Fruit fly (Drosophila melanogaster): ENCODE data around the gene CecC.

The CecC gene

DNA sequence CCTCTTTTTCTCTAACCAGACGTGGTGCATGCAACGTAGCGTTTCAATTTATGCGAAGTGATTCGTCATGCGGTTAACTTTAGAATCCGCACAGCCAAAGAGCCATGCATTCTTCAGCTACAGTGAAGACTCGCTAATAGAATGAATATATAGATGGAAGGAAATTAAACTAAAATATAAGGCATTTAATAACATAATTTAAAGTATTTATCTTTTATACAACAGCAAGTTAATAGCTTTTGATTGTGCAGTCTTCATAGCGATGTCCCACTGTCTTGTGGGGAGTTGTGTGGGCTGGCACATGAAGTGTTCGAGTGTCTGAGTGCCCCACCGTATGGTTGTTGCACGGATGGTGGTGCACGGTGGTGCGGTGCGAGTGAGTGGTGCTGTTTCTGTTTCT lies 49.1 kb downstream of the CecC start (continued):
- TF ChIP-seq CG3726 (GFP tag; IDR thresholded peaks at IDR 0.05) (0 out of 3 replicates have a peak, but pooled peaks have one; percentile 18), ssp (GFP tag; IDR thresholded peaks at IDR 0.05) (peak; percentile 38), CG4730 (GFP tag; IDR thresholded peaks at IDR 0.05) (peak; percentile 44; the same call in 1 of the 2 replicates), Ptx1 (GFP tag; IDR thresholded peaks at IDR 0.05) (peak; percentile 68), ap (GFP tag; IDR thresholded peaks at IDR 0.05) (0 out of 2 replicates have a peak, but pooled peaks have one; percentile 39), CG13287 (GFP tag; IDR thresholded peaks at IDR 0.05; ENCODE audit: partially characterized antibody) (no peak), Dip3 (GFP tag; optimal IDR thresholded peaks at IDR 0.05) (no peak), NfI (GFP tag; optimal IDR thresholded peaks at IDR 0.05) (peak; percentile 30), HLH3B (GFP tag; IDR thresholded peaks at IDR 0.05) (peak; percentile 72), CG10654 (GFP tag; optimal IDR thresholded peaks at IDR 0.05) (peak; percentile 14), sob (GFP tag; IDR thresholded peaks at IDR 0.05) (peak; percentile 70; the same call in 1 of the 2 replicates), hkb (optimal IDR thresholded peaks at IDR 0.05) (no peak), hkb (GFP tag; IDR thresholded peaks at IDR 0.05) (peak; percentile 47; the same call in 1 of the 2 replicates), CG10543 (GFP tag; optimal IDR thresholded peaks at IDR 0.05) (no peak), CG12769 (tag; optimal IDR thresholded peaks at IDR 0.05) (peak; percentile 56), CG30020 (tag; optimal IDR thresholded peaks at IDR 0.05) (no peak), fd3F (GFP tag; optimal IDR thresholded peaks at IDR 0.05) (no peak), cwo (GFP tag; optimal IDR thresholded peaks at IDR 0.05) (peak; percentile 3), Nf-YB (GFP tag; optimal IDR thresholded peaks at IDR 0.05) (peak; percentile 38), tap (tag; optimal IDR thresholded peaks at IDR 0.05) (peak; percentile 50), Chrac-16 (GFP tag; optimal IDR thresholded peaks at IDR 0.05) (peak; percentile 41), Drgx (GFP tag; IDR thresholded peaks at IDR 0.05) (peak; percentile 98), dmrt99B (tag; optimal IDR thresholded peaks at IDR 0.05) (peak; percentile 71), CG14667 (GFP tag; IDR thresholded peaks at IDR 0.05) (peak; percentile 62), CG13775 (GFP tag; optimal IDR thresholded peaks at IDR 0.05) (peak; percentile 6), vfl (GFP tag; optimal IDR thresholded peaks at IDR 0.05) (no peak), bbx (GFP tag; IDR thresholded peaks at IDR 0.05; ENCODE audit: partially characterized antibody) (no peak), CG10462 (GFP tag; optimal IDR thresholded peaks at IDR 0.05) (peak; percentile 30), pfk (GFP tag; optimal IDR thresholded peaks at IDR 0.05) (no peak), Hr3 (GFP tag; optimal IDR thresholded peaks at IDR 0.05) (peak; percentile 35), sima (GFP tag; optimal IDR thresholded peaks at IDR 0.05) (no peak), ase (GFP tag; IDR thresholded peaks at IDR 0.05) (peak; percentile 67; the same call in 2 of the 3 replicates), al (GFP tag; IDR thresholded peaks at IDR 0.05) (no peak), CG33557 (GFP tag; optimal IDR thresholded peaks at IDR 0.05) (peak; percentile 41), Optix (GFP tag; IDR thresholded peaks at IDR 0.05) (peak; percentile 71), gce (GFP tag; IDR thresholded peaks at IDR 0.05) (peak; percentile 44; the same call in 1 of the 3 replicates), otp (GFP tag; IDR thresholded peaks at IDR 0.05) (peak; percentile 67; the same call in 1 of the 3 replicates), chif (GFP tag; optimal IDR thresholded peaks at IDR 0.05) (peak in 1 of 2 experiments; percentile 50), z (GFP tag; IDR thresholded peaks at IDR 0.05) (no peak), CG32772 (GFP tag; IDR thresholded peaks at IDR 0.05) (peak; percentile 76), slbo (GFP tag; IDR thresholded peaks at IDR 0.05) (peak; percentile 49; the same call in 1 of the 2 replicates), CG14965 (GFP tag; optimal IDR thresholded peaks at IDR 0.05; ENCODE audit: borderline replicate concordance) (no peak), Kr (GFP tag; optimal IDR thresholded peaks at IDR 0.05) (no peak), CG8388 (GFP tag; optimal IDR thresholded peaks at IDR 0.05) (peak; percentile 65), Ets65A (GFP tag) (peak; percentile 88), Rx (GFP tag; IDR thresholded peaks at IDR 0.05) (peak; percentile 66), CG11247 (GFP tag; IDR thresholded peaks at IDR 0.05) (peak; percentile 56), Six4 (GFP tag; optimal IDR thresholded peaks at IDR 0.05) (peak; percentile 55), sisA (GFP tag; IDR thresholded peaks at IDR 0.05) (peak; percentile 79), jigr1 (GFP tag; IDR thresholded peaks at IDR 0.05) (0 out of 3 replicates have a peak, but pooled peaks have one; percentile 47), pum (GFP tag; optimal IDR thresholded peaks at IDR 0.05) (peak; percentile 16), tin (GFP tag; optimal IDR thresholded peaks at IDR 0.05) (peak; percentile 29)

Measured in whole organism, embryonic.